Worm (Caenorhabditis elegans) whole organism, mixed stage, embryonic: Measurements from ENCODE around the gene srw-141.

ENCODE experiments used
- M03D4.4 ChIP-seq: sonication (generic microtip); optimal IDR thresholded peaks from 2 replicates; lab custom pipeline; 2017; ENCODE audit warnings: mild to moderate bottlenecking, missing genetic modification characterization, missing compliant biosample characterization
- bed-3 ChIP-seq: fragments of 200-800 bp; sonication (Bioruptor generic); optimal IDR thresholded peaks from 3 replicates; lab custom pipeline; 2018; ENCODE audit warnings: mild to moderate bottlenecking, missing genetic modification characterization, moderate library complexity, missing compliant biosample characterization
- blmp-1 ChIP-seq: fragments of 150-350 bp; optimal IDR thresholded peaks from 2 replicates; lab custom pipeline; 2014; ENCODE audit warnings: missing biosample characterization, missing genetic modification characterization
- ceh-39 ChIP-seq: fragments of 150-350 bp; optimal IDR thresholded peaks from 2 replicates; lab custom pipeline; 2014; ENCODE audit warnings: missing biosample characterization, missing genetic modification characterization
- ceh-83 ChIP-seq: fragments of 200-800 bp; sonication (Bioruptor generic); optimal IDR thresholded peaks from 2 replicates; lab custom pipeline; 2018; ENCODE audit warnings: mild to moderate bottlenecking, missing genetic modification characterization, missing compliant biosample characterization
- ces-1 ChIP-seq: fragments of 150-350 bp; optimal IDR thresholded peaks from 2 replicates; lab custom pipeline; 2014; ENCODE audit warnings: missing biosample characterization, missing genetic modification reagents, missing genetic modification characterization
- drap-1 ChIP-seq: fragments of 200-800 bp; sonication (Bioruptor generic); optimal IDR thresholded peaks from 3 replicates; lab custom pipeline; 2018; ENCODE audit warnings: mild to moderate bottlenecking, missing genetic modification characterization, missing compliant biosample characterization
- elt-1 ChIP-seq: sonication (generic microtip); optimal IDR thresholded peaks from 2 replicates; lab custom pipeline; 2017; ENCODE audit warnings: missing genetic modification characterization, mild to moderate bottlenecking, missing compliant biosample characterization, antibody characterized with exemption, moderate library complexity, borderline replicate concordance; ENCODE audit not compliant: insufficient read depth
- ham-2 ChIP-seq: fragments of 200-800 bp; sonication (Bioruptor generic); optimal IDR thresholded peaks from 2 replicates; lab custom pipeline; 2018; ENCODE audit warnings: mild to moderate bottlenecking, missing genetic modification characterization, missing compliant biosample characterization
- hlh-1 ChIP-seq: fragments of 150-350 bp; optimal IDR thresholded peaks from 2 replicates; lab custom pipeline; 2014; ENCODE audit warnings: missing biosample characterization, missing genetic modification reagents, missing genetic modification characterization
- lin-13 ChIP-seq: fragments of 150-350 bp; optimal IDR thresholded peaks from 2 replicates; lab custom pipeline; 2014; ENCODE audit warnings: missing biosample characterization, missing genetic modification characterization
- lsy-2 ChIP-seq: fragments of 150-350 bp; optimal IDR thresholded peaks from 2 replicates; lab custom pipeline; 2014; ENCODE audit warnings: missing biosample characterization, missing genetic modification characterization
- mab-5 ChIP-seq: fragments of 150-350 bp; optimal IDR thresholded peaks from 2 replicates; lab custom pipeline; 2014; ENCODE audit warnings: missing biosample characterization, missing genetic modification characterization
- mep-1 ChIP-seq: fragments of 150-350 bp; optimal IDR thresholded peaks from 2 replicates; lab custom pipeline; 2017; ENCODE audit warnings: missing biosample characterization, missing genetic modification reagents, missing genetic modification characterization, inconsistent platforms
- mls-2 ChIP-seq: sonication (generic microtip); optimal IDR thresholded peaks from 2 replicates; lab custom pipeline; 2016; ENCODE audit warnings: mild to moderate bottlenecking, missing genetic modification characterization, moderate library complexity, missing compliant biosample characterization
- nhr-12 ChIP-seq: fragments of 150-350 bp; optimal IDR thresholded peaks from 2 replicates; lab custom pipeline; 2014; ENCODE audit warnings: missing biosample characterization, missing genetic modification characterization
- nhr-2 ChIP-seq: fragments of 150-350 bp; optimal IDR thresholded peaks from 2 replicates; lab custom pipeline; 2014; ENCODE audit warnings: missing biosample characterization, missing genetic modification characterization
- nhr-237 ChIP-seq: fragments of 150-350 bp; optimal IDR thresholded peaks from 2 replicates; lab custom pipeline; 2014; ENCODE audit warnings: missing biosample characterization, missing genetic modification characterization
- nhr-28 ChIP-seq: fragments of 150-350 bp; optimal IDR thresholded peaks from 2 replicates; lab custom pipeline; 2014; ENCODE audit warnings: missing biosample characterization, missing genetic modification characterization
- pha-4 ChIP-seq: fragments of 150-350 bp; optimal IDR thresholded peaks from 2 replicates; lab custom pipeline; 2018; ENCODE audit warnings: missing biosample characterization, missing genetic modification reagents, missing genetic modification characterization
- sem-2 ChIP-seq: fragments of 200-800 bp; sonication (Bioruptor generic); optimal IDR thresholded peaks from 2 replicates; lab custom pipeline; 2018; ENCODE audit warnings: mild to moderate bottlenecking, missing genetic modification characterization, missing compliant biosample characterization
- snpc-4 ChIP-seq: fragments of 150-350 bp; optimal IDR thresholded peaks from 2 replicates; lab custom pipeline; 2014; ENCODE audit warnings: missing biosample characterization, missing genetic modification characterization
- sptf-1 ChIP-seq: sonication (generic microtip); optimal IDR thresholded peaks from 2 replicates; lab custom pipeline; 2017; ENCODE audit warnings: mild to moderate bottlenecking, missing genetic modification characterization, moderate library complexity, missing compliant biosample characterization
- tbx-8 ChIP-seq: fragments of 200-800 bp; sonication (Bioruptor generic); optimal IDR thresholded peaks from 2 replicates; lab custom pipeline; 2018; ENCODE audit warnings: mild to moderate bottlenecking, missing genetic modification characterization, moderate library complexity, missing compliant biosample characterization
- unc-120 ChIP-seq: sonication (generic microtip); optimal IDR thresholded peaks from 2 replicates; lab custom pipeline; 2017; ENCODE audit warnings: missing genetic modification characterization, missing compliant biosample characterization; ENCODE audit not compliant: poor library complexity, severe bottlenecking
- unc-39 ChIP-seq: fragments of 150-350 bp; optimal IDR thresholded peaks from 2 replicates; lab custom pipeline; 2014; ENCODE audit warnings: missing biosample characterization, missing genetic modification characterization
- unc-62 ChIP-seq: fragments of 150-350 bp; optimal IDR thresholded peaks from 2 replicates; lab custom pipeline; 2014; ENCODE audit warnings: missing biosample characterization, missing genetic modification reagents, missing genetic modification characterization
- zip-8 ChIP-seq: fragments of 150-350 bp; optimal IDR thresholded peaks from 2 replicates; lab custom pipeline; 2014; ENCODE audit warnings: missing biosample characterization, missing genetic modification characterization
- ztf-11 ChIP-seq: fragments of 150-350 bp; optimal IDR thresholded peaks from 2 replicates; lab custom pipeline; 2014; ENCODE audit warnings: missing biosample characterization, missing genetic modification characterization

The srw-141 gene

ce11 chrV:2922594-2922993 is 15.8 kb downstream of the srw-141 start, which contains the start of gene srh-38:
Gene srh-38 (minus strand): TSS chrV:2922694.
- TF ChIP-seq tbx-8 (GFP tag; lab: Kevin White, UChicago) (no peak), mep-1 (tag; lab: Kevin White, UChicago) (no peak), nhr-237 (no peak), drap-1 (no peak), ceh-39 (no peak), mab-5 (tag; lab: Kevin White, UChicago) (no peak), snpc-4 (tag; lab: Kevin White, UChicago) (no peak), ceh-83 (GFP tag; lab: Kevin White, UChicago) (no peak), nhr-12 (no peak), unc-62 (GFP tag; lab: Kevin White, UChicago) (no peak), unc-39 (tag; lab: Kevin White, UChicago) (no peak), mls-2 (tag; lab: Kevin White, UChicago) (no peak), zip-8 (tag; lab: Kevin White, UChicago) (no peak), M03D4.4 (tag; lab: Kevin White, UChicago) (no peak)

- no peak for TF ChIP-seq elt-1 (tag; lab: Kevin White, UChicago)
- no peak for TF ChIP-seq nhr-2 (tag; lab: Kevin White, UChicago)
- TF ChIP-seq hlh-1, result no peak
- no peak for TF ChIP-seq lin-13 (tag; lab: Kevin White, UChicago)
- TF ChIP-seq ceh-39, result no peak
- TF ChIP-seq pha-4, result no peak
Measured at ce11 chrV:2920125-2920524, 18.3 kb downstream of the srw-141 start.

ce11 chrV:2913948-2914347 is 24.4 kb downstream of the srw-141 start, which contains the start of gene srh-146:
Gene srh-146 (plus strand): TSS chrV:2914248.
- no peak for TF ChIP-seq pha-4

DNA sequence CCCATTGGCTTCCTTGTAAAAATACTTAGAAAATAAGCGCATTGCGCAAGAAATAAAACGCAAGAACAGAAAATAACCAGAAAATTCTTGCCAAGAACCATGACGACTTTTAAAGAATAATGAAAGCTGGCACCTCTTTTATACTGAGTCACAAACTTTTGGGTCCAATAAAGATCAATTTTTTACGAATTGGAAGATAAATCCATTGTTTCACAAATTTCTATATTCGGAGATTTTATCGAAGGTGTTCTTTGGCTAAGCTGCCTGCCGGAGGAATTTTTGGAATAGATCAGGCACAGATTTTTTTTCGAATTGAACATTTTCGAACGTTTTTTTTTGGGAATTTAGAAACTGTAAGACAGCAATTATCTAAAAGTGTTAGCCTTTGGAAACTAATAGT is 25.5 kb downstream of the srw-141 start, which contains the start of gene C31B8.9:
Gene C31B8.9 (minus strand): TSS at position 101 of the 400 bp plus-strand sequence.
- no peak for TF ChIP-seq nhr-28 (tag; lab: Kevin White, UChicago)
- TF ChIP-seq ham-2 (GFP tag; lab: Kevin White, UChicago), result no peak
- TF ChIP-seq pha-4, result no peak
- TF ChIP-seq mls-2 (tag; lab: Kevin White, UChicago), result no peak

ce11 chrV:2909525-2909924 is 28.9 kb downstream of the srw-141 start, which contains the start of gene zmp-3:
Gene zmp-3 (minus strand): TSS chrV:2909625.
- TF ChIP-seq mep-1 (tag; lab: Kevin White, UChicago) (no peak), nhr-237 (no peak), unc-39 (tag; lab: Kevin White, UChicago) (no peak), ceh-39 (no peak), blmp-1 (tag; lab: Kevin White, UChicago) (no peak)

ce11 chrV:2903227-2903626 is 35.2 kb downstream of the srw-141 start, which contains the start of gene C31B8.7:
Gene C31B8.7 (minus strand): TSS chrV:2903327.
- TF ChIP-seq sptf-1 (tag; lab: Kevin White, UChicago) (no peak), unc-120 (tag; lab: Kevin White, UChicago) (no peak), ztf-11 (tag; lab: Kevin White, UChicago) (no peak), sem-2 (no peak), tbx-8 (GFP tag; lab: Kevin White, UChicago) (no peak), blmp-1 (tag; lab: Kevin White, UChicago) (no peak), pha-4 (no peak)

- no peak for TF ChIP-seq drap-1
- TF ChIP-seq snpc-4 (tag; lab: Kevin White, UChicago), result no peak
- TF ChIP-seq mab-5 (tag; lab: Kevin White, UChicago), result no peak
- TF ChIP-seq unc-39 (tag; lab: Kevin White, UChicago), result no peak
- no peak for TF ChIP-seq elt-1 (tag; lab: Kevin White, UChicago)
- no peak for TF ChIP-seq mep-1 (tag; lab: Kevin White, UChicago)
- TF ChIP-seq bed-3 (GFP tag; lab: Kevin White, UChicago), result no peak
- no peak for TF ChIP-seq ceh-39
- no peak for TF ChIP-seq ces-1
- no peak for TF ChIP-seq lsy-2 (tag; lab: Kevin White, UChicago)
- TF ChIP-seq sem-2, result no peak
Measured at ce11 chrV:2899867-2900266, 38.5 kb downstream of the srw-141 start, which contains the start of gene str-46. Gene str-46 (minus strand): TSS chrV:2899967.
